Worm (Caenorhabditis elegans) whole organism, midembryonic: ENCODE data around the gene Y41D4B.1.
A peak's percentile ranks its signal among the peaks of the same experiment; 100 is the strongest.

Experiments
- T22C8.4 ChIP-seq: fragments of 200-800 bp; sonication (Bioruptor generic); IDR thresholded peaks from 2 replicates; pipeline ENCODE4 v1.3.6; 2022; ENCODE audit warnings: missing genetic modification characterization, missing compliant biosample characterization
- cog-1 ChIP-seq: sonication (generic microtip); optimal IDR thresholded peaks from 2 replicates; lab custom pipeline; 2016; ENCODE audit warnings: missing genetic modification characterization, missing compliant biosample characterization
- flt-1 ChIP-seq: fragments of 200-800 bp; sonication (Bioruptor generic); IDR thresholded peaks from 2 replicates; pipeline ENCODE4 v1.3.6; 2022; ENCODE audit warnings: missing genetic modification characterization, missing compliant biosample characterization
- klf-2 ChIP-seq: fragments of 200-800 bp; sonication (Bioruptor generic); conservative IDR thresholded peaks from 2 replicates; pipeline ENCODE4 v1.3.6; 2022; ENCODE audit warnings: missing genetic modification reagents, missing genetic modification characterization, missing compliant biosample characterization
- med-1 ChIP-seq: sonication (generic microtip); optimal IDR thresholded peaks from 2 replicates; lab custom pipeline; 2017; ENCODE audit warnings: missing genetic modification characterization, mild to moderate bottlenecking, missing compliant biosample characterization, antibody characterized with exemption, missing genetic modification reagents; ENCODE audit not compliant: insufficient read depth
- ref-1 ChIP-seq: fragments of 200-800 bp; sonication (Bioruptor generic); conservative IDR thresholded peaks from 2 replicates; pipeline ENCODE4 v1.3.6; 2022; ENCODE audit warnings: missing genetic modification reagents, missing genetic modification characterization, missing compliant biosample characterization
- tab-1 ChIP-seq: fragments of 200-800 bp; sonication (Bioruptor generic); IDR thresholded peaks from 2 replicates; pipeline ENCODE4 v1.3.6; 2022; ENCODE audit warnings: missing genetic modification characterization, missing compliant biosample characterization
- ztf-23 ChIP-seq: fragments of 200-800 bp; sonication (Bioruptor generic); IDR thresholded peaks from 2 replicates; pipeline ENCODE4 v1.3.6; 2022; ENCODE audit warnings: missing genetic modification reagents, missing genetic modification characterization, missing compliant biosample characterization
- ztf-29 ChIP-seq: fragments of 200-800 bp; sonication (Bioruptor generic); IDR thresholded peaks from 2 replicates; pipeline ENCODE4 v1.3.6; 2022; ENCODE audit warnings: missing genetic modification reagents, missing genetic modification characterization, missing compliant biosample characterization

Y41D4B.1 gene

DNA sequence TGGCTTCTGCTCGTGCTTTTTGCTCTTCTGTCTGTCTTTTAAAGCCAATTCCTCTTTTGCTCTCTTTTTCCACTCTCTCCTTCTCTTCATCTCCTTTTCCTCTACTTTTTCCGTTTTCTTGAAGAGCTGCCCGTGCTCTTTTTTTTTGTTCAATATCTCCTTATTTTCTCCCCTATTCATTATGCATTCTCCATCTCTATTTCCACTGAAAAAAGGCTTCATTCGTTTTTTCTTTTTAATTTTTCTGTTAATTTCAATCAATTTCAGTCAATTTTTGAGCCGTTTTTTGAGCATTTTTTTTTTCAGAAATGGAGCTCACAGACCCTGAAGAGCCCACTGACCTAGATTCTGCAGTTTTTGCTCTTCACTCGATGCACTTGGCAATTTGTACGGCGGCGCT is at the start of gene Y41D4B.1:
Gene Y41D4B.1 (plus strand): TSS at position 301 of the 400 bp plus-strand sequence.
- TF ChIP-seq klf-2 (GFP tag; lab: Robert Waterston, UW) (no peak), ztf-29 (GFP tag; lab: Robert Waterston, UW) (no peak), flt-1 (GFP tag; lab: Robert Waterston, UW) (no peak), cog-1 (tag; lab: Kevin White, UChicago) (no peak), T22C8.4 (GFP tag; lab: Robert Waterston, UW) (no peak), ref-1 (GFP tag; lab: Robert Waterston, UW) (no peak), tab-1 (no peak), ztf-23 (GFP tag; lab: Robert Waterston, UW) (no peak), med-1 (GFP tag; lab: Kevin White, UChicago) (no peak)

DNA sequence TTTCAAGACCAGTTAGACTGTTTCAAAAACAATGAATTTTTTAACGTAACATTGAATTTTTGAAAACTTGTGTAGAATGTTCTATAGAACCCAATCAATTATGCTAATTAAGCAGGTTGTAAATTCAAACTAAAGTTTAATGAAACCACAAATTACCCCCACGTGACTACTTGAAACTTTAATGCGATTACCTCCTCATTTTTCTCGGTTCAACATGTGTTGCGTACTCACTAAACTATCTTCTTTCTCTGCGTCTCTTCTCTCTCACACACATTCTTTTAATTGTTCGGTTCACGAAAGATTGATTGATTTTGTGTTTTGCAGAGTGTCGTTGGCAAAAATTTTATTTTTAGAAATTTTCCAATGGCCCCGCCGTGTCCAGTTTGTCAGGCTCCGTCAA is 48.8 kb upstream of the Y41D4B.1 start, which contains the start of gene nhr-87:
Gene nhr-87 (plus strand): TSS at position 318 of the 400 bp plus-strand sequence.
- TF ChIP-seq klf-2 (GFP tag; lab: Robert Waterston, UW) (no peak), cog-1 (tag; lab: Kevin White, UChicago) (no peak), ztf-29 (GFP tag; lab: Robert Waterston, UW) (no peak), flt-1 (GFP tag; lab: Robert Waterston, UW) (no peak), T22C8.4 (GFP tag; lab: Robert Waterston, UW) (no peak), med-1 (GFP tag; lab: Kevin White, UChicago) (no peak), tab-1 (no peak), ref-1 (GFP tag; lab: Robert Waterston, UW) (no peak), ztf-23 (GFP tag; lab: Robert Waterston, UW) (no peak)

DNA sequence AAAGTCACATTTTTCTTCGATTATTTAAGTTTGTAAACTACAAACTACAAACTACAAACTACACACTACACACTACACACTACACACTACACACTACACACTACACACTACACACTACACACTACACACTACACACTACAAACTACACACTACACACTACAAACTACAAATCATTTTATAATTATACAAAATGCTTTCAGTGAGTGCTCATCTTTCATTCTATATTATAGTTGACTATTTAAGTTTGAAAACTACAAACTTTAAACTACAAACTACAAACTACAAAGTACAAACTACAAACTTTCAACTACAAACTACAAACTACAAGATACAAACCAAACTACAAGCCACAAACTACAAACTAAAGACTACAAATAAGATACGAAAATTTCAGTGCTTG is 48.1 kb upstream of the Y41D4B.1 start:
- TF ChIP-seq tab-1 = no peak
- no peak for TF ChIP-seq ref-1 (GFP tag; lab: Robert Waterston, UW)
- no peak for TF ChIP-seq med-1 (GFP tag; lab: Kevin White, UChicago)

ce11 chrIV:1626342-1626855 is 46.1 kb upstream of the Y41D4B.1 start, which contains the start of gene nhr-146:
Gene nhr-146 (plus strand): TSS chrIV:1626805.
- TF ChIP-seq ref-1 (GFP tag; lab: Robert Waterston, UW) = no peak
- no peak for TF ChIP-seq med-1 (GFP tag; lab: Kevin White, UChicago)
- no peak for TF ChIP-seq ztf-29 (GFP tag; lab: Robert Waterston, UW)
- TF ChIP-seq flt-1 (GFP tag; lab: Robert Waterston, UW) = no peak
- TF ChIP-seq klf-2 (GFP tag; lab: Robert Waterston, UW) = no peak
- TF ChIP-seq cog-1 (tag; lab: Kevin White, UChicago) = no peak
- TF ChIP-seq tab-1 = no peak
- TF ChIP-seq T22C8.4 (GFP tag; lab: Robert Waterston, UW) = no peak
- no peak for TF ChIP-seq ztf-23 (GFP tag; lab: Robert Waterston, UW)

- TF ChIP-seq ztf-23 (GFP tag; lab: Robert Waterston, UW) (no peak), ztf-29 (GFP tag; lab: Robert Waterston, UW) (peak; percentile 63; the same call in 1 of the 2 replicates), tab-1 (no peak)
Observed at ce11 chrIV:1628281-1628680, 44.2 kb upstream of the Y41D4B.1 start.

DNA sequence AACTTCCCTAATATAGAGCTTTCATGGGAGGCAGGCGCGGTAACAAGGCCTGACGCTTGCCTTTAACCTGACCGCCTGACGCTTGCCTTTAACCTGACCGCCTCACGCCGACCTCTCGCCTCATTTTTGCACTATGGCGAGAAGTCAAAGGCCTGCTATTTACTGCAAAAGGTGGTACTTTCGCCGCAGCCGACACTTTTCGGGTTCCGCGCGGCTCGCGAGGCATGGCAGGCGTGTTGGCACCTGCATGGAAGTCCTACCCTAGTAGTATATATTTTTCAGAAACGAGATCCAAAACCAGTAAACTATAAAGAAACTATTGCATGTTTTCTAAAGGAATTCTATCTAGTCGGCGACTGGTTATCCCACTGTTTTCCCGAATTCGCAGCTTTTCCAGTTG is 43.8 kb upstream of the Y41D4B.1 start:
- TF ChIP-seq flt-1 (GFP tag; lab: Robert Waterston, UW) = no peak

DNA sequence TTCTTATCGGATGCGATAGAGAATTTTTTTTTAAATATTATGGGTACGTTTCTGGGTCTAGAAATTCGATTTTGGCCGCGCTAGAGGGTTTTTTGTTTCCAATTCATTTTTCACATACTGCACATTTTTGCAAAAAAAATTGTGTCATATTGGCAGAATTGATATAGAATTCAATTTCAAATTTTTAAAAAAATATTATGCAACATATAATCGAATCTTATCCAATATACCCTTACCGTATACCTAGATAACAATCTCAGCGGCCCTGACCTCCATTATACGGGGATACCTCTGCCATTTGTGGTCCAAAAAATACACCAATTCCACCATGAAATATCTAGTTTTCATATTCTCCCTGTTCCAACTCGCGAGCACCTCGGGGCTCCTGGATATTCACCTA is 40.8 kb upstream of the Y41D4B.1 start, which contains the start of gene cpg-24:
Gene cpg-24 (plus strand): TSS at position 301 of the 400 bp plus-strand sequence.
- TF ChIP-seq med-1 (GFP tag; lab: Kevin White, UChicago) = no peak
- TF ChIP-seq T22C8.4 (GFP tag; lab: Robert Waterston, UW) = no peak
- TF ChIP-seq flt-1 (GFP tag; lab: Robert Waterston, UW) = no peak
- TF ChIP-seq cog-1 (tag; lab: Kevin White, UChicago) = no peak
- no peak for TF ChIP-seq ref-1 (GFP tag; lab: Robert Waterston, UW)
- no peak for TF ChIP-seq tab-1
- no peak for TF ChIP-seq ztf-23 (GFP tag; lab: Robert Waterston, UW)

ce11 chrIV:1632593-1632992 is 39.9 kb upstream of the Y41D4B.1 start:
- TF ChIP-seq ztf-29 (GFP tag; lab: Robert Waterston, UW) = peak; percentile 94
- TF ChIP-seq T22C8.4 (GFP tag; lab: Robert Waterston, UW) = no peak

DNA sequence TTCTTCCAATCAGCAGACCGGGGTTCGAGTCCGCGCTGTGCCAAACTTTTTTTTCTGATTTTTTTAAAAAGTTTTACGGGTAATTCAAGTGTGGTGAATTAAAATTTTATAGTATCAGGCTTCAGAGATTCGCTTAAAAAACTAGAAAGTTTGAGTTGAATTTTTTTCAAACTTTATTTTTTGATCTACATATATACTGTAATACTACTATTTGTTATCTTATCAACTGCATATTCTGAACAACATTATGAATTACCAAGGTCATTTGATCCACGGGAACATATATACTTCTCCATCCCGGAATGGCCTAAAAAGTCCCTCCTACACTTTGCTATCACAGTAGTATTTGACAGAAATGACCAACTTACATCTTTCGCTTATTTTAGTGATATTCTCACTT is 39.1 kb upstream of the Y41D4B.1 start, which contains the start of gene Y41D4B.6:
Gene Y41D4B.6 (plus strand): TSS at position 301 of the 400 bp plus-strand sequence.
- TF ChIP-seq flt-1 (GFP tag; lab: Robert Waterston, UW) = no peak
- no peak for TF ChIP-seq tab-1
- TF ChIP-seq ref-1 (GFP tag; lab: Robert Waterston, UW) = no peak
- no peak for TF ChIP-seq klf-2 (GFP tag; lab: Robert Waterston, UW)
- TF ChIP-seq cog-1 (tag; lab: Kevin White, UChicago) = no peak
- no peak for TF ChIP-seq ztf-29 (GFP tag; lab: Robert Waterston, UW)
- TF ChIP-seq ztf-23 (GFP tag; lab: Robert Waterston, UW) = no peak
- no peak for TF ChIP-seq T22C8.4 (GFP tag; lab: Robert Waterston, UW)
- no peak for TF ChIP-seq med-1 (GFP tag; lab: Kevin White, UChicago)

DNA sequence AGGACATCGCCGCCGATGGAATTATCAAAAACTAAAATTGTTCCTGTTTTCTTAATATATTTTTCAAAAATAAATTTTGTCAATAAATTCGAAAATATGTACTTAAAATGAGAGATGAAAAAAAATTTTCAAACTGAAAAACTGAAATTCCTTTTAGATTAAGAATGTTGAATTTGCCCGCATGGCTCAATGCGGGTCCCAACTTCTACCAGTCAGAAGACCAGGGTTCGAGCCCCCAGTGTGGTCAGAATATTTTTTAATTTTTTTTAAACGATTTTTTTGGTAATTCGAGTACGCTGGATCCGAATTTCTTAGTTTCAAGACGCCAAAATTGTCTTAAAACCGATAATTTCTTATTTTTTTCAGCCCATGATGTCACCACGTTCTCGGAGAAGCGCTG is 35.2 kb upstream of the Y41D4B.1 start:
- TF ChIP-seq klf-2 (GFP tag; lab: Robert Waterston, UW) (no peak), ztf-23 (GFP tag; lab: Robert Waterston, UW) (no peak), ztf-29 (GFP tag; lab: Robert Waterston, UW) (no peak), tab-1 (no peak), med-1 (GFP tag; lab: Kevin White, UChicago) (no peak), ref-1 (GFP tag; lab: Robert Waterston, UW) (no peak), flt-1 (GFP tag; lab: Robert Waterston, UW) (no peak), T22C8.4 (GFP tag; lab: Robert Waterston, UW) (no peak), cog-1 (tag; lab: Kevin White, UChicago) (no peak)
